Fruit fly (Drosophila melanogaster) whole organism, adult: Measurements from ENCODE around the gene dls.

ENCODE experiments used
- CG11617 ChIP-seq: fragments of 200-800 bp; sonication (Bioruptor generic); optimal IDR thresholded peaks from 2 replicates; lab custom pipeline; 2017; ENCODE audit warnings: mild to moderate bottlenecking, missing biosample characterization, missing genetic modification reagents, missing genetic modification characterization
- CG12768 ChIP-seq: fragments of 200-800 bp; sonication (Bioruptor generic); optimal IDR thresholded peaks from 2 replicates; lab custom pipeline; 2017; ENCODE audit warnings: missing biosample characterization, missing genetic modification characterization, mild to moderate bottlenecking, moderate library complexity, missing genetic modification reagents
- CG14711 ChIP-seq: fragments of 200-800 bp; sonication (Bioruptor generic); optimal IDR thresholded peaks from 2 replicates; lab custom pipeline; 2018; ENCODE audit warnings: missing biosample characterization, mild to moderate bottlenecking, missing genetic modification characterization, moderate library complexity
- CG1620 ChIP-seq: fragments of 200-800 bp; sonication (Bioruptor generic); optimal IDR thresholded peaks from 2 replicates; lab custom pipeline; 2016; ENCODE audit warnings: missing biosample characterization, missing genetic modification characterization
- CG5204 ChIP-seq: fragments of 200-800 bp; sonication (Bioruptor generic); optimal IDR thresholded peaks from 2 replicates; lab custom pipeline; 2016; ENCODE audit warnings: missing biosample characterization, missing genetic modification characterization
- CG7045 ChIP-seq: fragments of 200-800 bp; sonication (Bioruptor generic); optimal IDR thresholded peaks from 2 replicates; lab custom pipeline; 2017; ENCODE audit warnings: missing biosample characterization, mild to moderate bottlenecking, missing genetic modification characterization
- CG7101 ChIP-seq: fragments of 200-800 bp; sonication (Bioruptor generic); optimal IDR thresholded peaks from 2 replicates; lab custom pipeline; 2018; ENCODE audit warnings: missing biosample characterization, mild to moderate bottlenecking, missing genetic modification characterization, moderate library complexity
- Clk ChIP-seq: fragments of 200-800 bp; sonication (Bioruptor generic); optimal IDR thresholded peaks from 2 replicates; lab custom pipeline; 2017; ENCODE audit warnings: missing biosample characterization, missing genetic modification characterization
- Hr96 ChIP-seq: fragments of 200-800 bp; sonication (Bioruptor generic); optimal IDR thresholded peaks from 2 replicates; lab custom pipeline; 2016; ENCODE audit warnings: missing biosample characterization, missing genetic modification characterization
- Mnt ChIP-seq: fragments of 200-800 bp; sonication (Bioruptor generic); optimal IDR thresholded peaks from 2 replicates; lab custom pipeline; 2016; ENCODE audit warnings: missing biosample characterization, mild to moderate bottlenecking, missing genetic modification characterization
- bab1 ChIP-seq: fragments of 200-800 bp; sonication (Bioruptor generic); optimal IDR thresholded peaks from 3 replicates; lab custom pipeline; 2019; ENCODE audit warnings: missing biosample characterization, mild to moderate bottlenecking, missing genetic modification characterization, moderate library complexity
- cnc ChIP-seq, 2 experiments: fragments of >200 bp; optimal IDR thresholded peaks; 2 replicates each; lab custom pipeline; 2017
- ovo ChIP-seq: fragments of 200-800 bp; sonication (Bioruptor generic); optimal IDR thresholded peaks from 2 replicates; lab custom pipeline; 2016; ENCODE audit warnings: missing biosample characterization, missing genetic modification characterization
- tj ChIP-seq: fragments of 200-800 bp; sonication (Bioruptor generic); optimal IDR thresholded peaks from 3 replicates; lab custom pipeline; 2017; ENCODE audit warnings: missing biosample characterization, mild to moderate bottlenecking, missing genetic modification characterization, moderate library complexity

dm6 chr3L:16211156-16211935 is 10.2 kb downstream of the dls start:
- TF ChIP-seq CG5204, result no peak
- no peak for TF ChIP-seq bab1 (GFP tag; lab: Kevin White, UChicago)
- TF ChIP-seq tj, result no peak
- no peak for TF ChIP-seq CG11617 (GFP tag; lab: Kevin White, UChicago)
- no peak for TF ChIP-seq CG14711 (tag; lab: Kevin White, UChicago)
- TF ChIP-seq Clk, result no peak
- no peak for TF ChIP-seq CG7101 (tag; lab: Kevin White, UChicago)
- no peak for TF ChIP-seq Hr96
- TF ChIP-seq ovo (GFP tag; lab: Kevin White, UChicago), result no peak
- no peak for TF ChIP-seq cnc (optimal IDR thresholded peaks at IDR 0.05; lab: Kevin White, UChicago)
- no peak for TF ChIP-seq CG7045
- TF ChIP-seq CG1620, result no peak
- no peak for TF ChIP-seq Mnt (GFP tag; lab: Kevin White, UChicago)
- TF ChIP-seq CG12768 (GFP tag; lab: Kevin White, UChicago), result no peak
